Worm (Caenorhabditis elegans) whole organism, young adult: ENCODE data around the gene C26B9.1.

Experiments
- B0019.2 ChIP-seq: fragments of 200-800 bp; sonication (Bioruptor generic); conservative IDR thresholded peaks from 2 replicates; pipeline ENCODE4 v1.3.6; 2022; ENCODE audit warnings: missing genetic modification reagents, missing genetic modification characterization, missing compliant biosample characterization
- D2030.7 ChIP-seq: fragments of 200-800 bp; sonication (Bioruptor generic); IDR thresholded peaks from 2 replicates; pipeline ENCODE4 v1.3.6; 2022; ENCODE audit warnings: missing genetic modification reagents, missing genetic modification characterization, missing compliant biosample characterization
- F39B2.1 ChIP-seq: fragments of 200-800 bp; sonication (Bioruptor generic); IDR thresholded peaks from 2 replicates; pipeline ENCODE4 v1.3.6; 2022; ENCODE audit warnings: missing genetic modification reagents, missing genetic modification characterization, missing compliant biosample characterization
- F57A8.1 ChIP-seq: fragments of 200-800 bp; sonication (Bioruptor generic); optimal IDR thresholded peaks from 2 replicates; lab custom pipeline; 2018; ENCODE audit warnings: mild to moderate bottlenecking, missing genetic modification characterization, moderate library complexity, missing compliant biosample characterization
- F57C9.4 ChIP-seq: sonication (generic microtip); optimal IDR thresholded peaks from 2 replicates; lab custom pipeline; 2017; ENCODE audit warnings: mild to moderate bottlenecking, missing genetic modification characterization, missing compliant biosample characterization
- K11D2.4 ChIP-seq: fragments of 200-800 bp; sonication (Bioruptor generic); IDR thresholded peaks from 2 replicates; pipeline ENCODE4 v1.3.6; 2022; ENCODE audit warnings: missing genetic modification reagents, missing genetic modification characterization, missing compliant biosample characterization
- K12H6.12 ChIP-seq: fragments of 200-800 bp; sonication (Bioruptor generic); optimal IDR thresholded peaks from 2 replicates; lab custom pipeline; 2018; ENCODE audit warnings: mild to moderate bottlenecking, missing genetic modification characterization, missing compliant biosample characterization
- T07F8.4 ChIP-seq: sonication (generic microtip); optimal IDR thresholded peaks from 2 replicates; lab custom pipeline; 2016; ENCODE audit warnings: mild to moderate bottlenecking, missing genetic modification characterization, moderate library complexity, missing compliant biosample characterization
- Y53F4B.3 ChIP-seq: fragments of 200-800 bp; sonication (Bioruptor generic); IDR thresholded peaks from 2 replicates; pipeline ENCODE4 v1.3.6; 2022; ENCODE audit warnings: missing genetic modification reagents, missing genetic modification characterization, missing compliant biosample characterization
- Y53G8AR.9 ChIP-seq: fragments of 200-800 bp; sonication (Bioruptor generic); conservative IDR thresholded peaks from 2 replicates; pipeline ENCODE4 v1.3.6; 2022; ENCODE audit warnings: missing genetic modification reagents, missing genetic modification characterization, missing compliant biosample characterization
- Y67H2A.10 ChIP-seq: fragments of 200-800 bp; sonication (Bioruptor generic); conservative IDR thresholded peaks from 2 replicates; pipeline ENCODE4 v1.3.6; 2022; ENCODE audit warnings: missing genetic modification reagents, missing genetic modification characterization, missing compliant biosample characterization
- Y95B8A.8 ChIP-seq: fragments of 200-800 bp; sonication (Bioruptor generic); IDR thresholded peaks from 2 replicates; pipeline ENCODE4 v1.3.6; 2022; ENCODE audit warnings: missing genetic modification reagents, missing genetic modification characterization, missing compliant biosample characterization
- ZK185.1 ChIP-seq: sonication (generic microtip); optimal IDR thresholded peaks from 2 replicates; lab custom pipeline; 2016; ENCODE audit warnings: mild to moderate bottlenecking, missing genetic modification characterization, missing compliant biosample characterization; ENCODE audit not compliant: poor library complexity, severe bottlenecking
- aptf-2 ChIP-seq: fragments of 200-800 bp; sonication (Bioruptor generic); conservative IDR thresholded peaks from 2 replicates; pipeline ENCODE4 v1.3.6; 2022; ENCODE audit warnings: missing genetic modification reagents, missing genetic modification characterization, missing compliant biosample characterization
- aptf-3 ChIP-seq: fragments of 200-800 bp; sonication (Bioruptor generic); IDR thresholded peaks from 2 replicates; pipeline ENCODE4 v1.3.6; 2022; ENCODE audit warnings: missing genetic modification characterization, missing compliant biosample characterization
- attf-6 ChIP-seq: fragments of 200-800 bp; sonication (Bioruptor generic); IDR thresholded peaks from 2 replicates; pipeline ENCODE4 v1.3.6; 2022; ENCODE audit warnings: missing genetic modification reagents, missing genetic modification characterization, missing compliant biosample characterization
- bed-1 ChIP-seq: fragments of 200-800 bp; sonication (Bioruptor generic); IDR thresholded peaks from 2 replicates; pipeline ENCODE4 v1.3.6; 2022; ENCODE audit warnings: missing genetic modification reagents, missing genetic modification characterization, missing compliant biosample characterization
- dpff-1 ChIP-seq: sonication (generic microtip); optimal IDR thresholded peaks from 2 replicates; lab custom pipeline; 2017; ENCODE audit warnings: mild to moderate bottlenecking, missing genetic modification characterization, missing compliant biosample characterization
- hlh-26 ChIP-seq: fragments of 200-800 bp; sonication (Bioruptor generic); conservative IDR thresholded peaks from 2 replicates; pipeline ENCODE4 v1.3.6; 2022; ENCODE audit warnings: missing genetic modification reagents, missing genetic modification characterization, missing compliant biosample characterization
- lag-1 ChIP-seq: fragments of 200-800 bp; sonication (Bioruptor generic); IDR thresholded peaks from 2 replicates; pipeline ENCODE4 v1.3.6; 2022; ENCODE audit warnings: missing genetic modification reagents, missing genetic modification characterization, missing compliant biosample characterization
- lir-1 ChIP-seq: fragments of 200-800 bp; sonication (Bioruptor generic); conservative IDR thresholded peaks from 2 replicates; pipeline ENCODE4 v1.3.6; 2022; ENCODE audit warnings: missing genetic modification reagents, missing genetic modification characterization, missing compliant biosample characterization
- madf-10 ChIP-seq: sonication (generic microtip); optimal IDR thresholded peaks from 2 replicates; lab custom pipeline; 2016; ENCODE audit warnings: mild to moderate bottlenecking, missing genetic modification characterization, missing compliant biosample characterization
- madf-3 ChIP-seq: fragments of 200-800 bp; sonication (Bioruptor generic); IDR thresholded peaks from 2 replicates; pipeline ENCODE4 v1.3.6; 2022; ENCODE audit warnings: missing genetic modification reagents, missing genetic modification characterization, missing compliant biosample characterization
- mcd-1 ChIP-seq: fragments of 200-800 bp; sonication (Bioruptor generic); IDR thresholded peaks from 2 replicates; pipeline ENCODE4 v1.3.6; 2022; ENCODE audit warnings: missing genetic modification reagents, missing genetic modification characterization, missing compliant biosample characterization
- nfya-1 ChIP-seq: sonication (generic microtip); optimal IDR thresholded peaks from 2 replicates; lab custom pipeline; 2017; ENCODE audit warnings: antibody characterized with exemption, missing compliant biosample characterization, missing genetic modification characterization, borderline replicate concordance; ENCODE audit not compliant: insufficient read depth
- nhr-80 ChIP-seq: sonication (generic microtip); optimal IDR thresholded peaks from 2 replicates; lab custom pipeline; 2016; ENCODE audit warnings: missing genetic modification characterization, missing compliant biosample characterization
- nhr-90 ChIP-seq: sonication (generic microtip); optimal IDR thresholded peaks from 2 replicates; lab custom pipeline; 2016; ENCODE audit warnings: missing genotype, mild to moderate bottlenecking, missing genetic modification characterization, missing compliant biosample characterization
- snpc-1.3 ChIP-seq: sonication (generic microtip); optimal IDR thresholded peaks from 2 replicates; lab custom pipeline; 2017; ENCODE audit warnings: missing genetic modification characterization, mild to moderate bottlenecking, missing compliant biosample characterization, antibody characterized with exemption, moderate library complexity, missing genotype, missing genetic modification reagents; ENCODE audit not compliant: insufficient read depth
- tbx-9 ChIP-seq: sonication (generic microtip); optimal IDR thresholded peaks from 2 replicates; lab custom pipeline; 2016; ENCODE audit warnings: borderline replicate concordance, missing genetic modification characterization, inconsistent platforms, missing compliant biosample characterization
- tlf-1 ChIP-seq: fragments of 200-800 bp; sonication (Bioruptor generic); optimal IDR thresholded peaks from 2 replicates; lab custom pipeline; 2018; ENCODE audit warnings: mild to moderate bottlenecking, missing genetic modification characterization, missing compliant biosample characterization
- unc-130 ChIP-seq: sonication (generic microtip); optimal IDR thresholded peaks from 2 replicates; lab custom pipeline; 2016; ENCODE audit warnings: missing genetic modification reagents, missing genetic modification characterization, missing compliant biosample characterization
- zfh-2 ChIP-seq: fragments of 200-800 bp; sonication (Bioruptor generic); conservative IDR thresholded peaks from 2 replicates; pipeline ENCODE4 v1.3.6; 2022; ENCODE audit warnings: missing genetic modification reagents, missing genetic modification characterization, missing compliant biosample characterization
- ztf-18 ChIP-seq: sonication (generic microtip); optimal IDR thresholded peaks from 2 replicates; lab custom pipeline; 2016; ENCODE audit warnings: missing genotype, mild to moderate bottlenecking, missing genetic modification characterization, missing compliant biosample characterization
- ztf-22 ChIP-seq: fragments of 200-800 bp; sonication (Bioruptor generic); optimal IDR thresholded peaks from 2 replicates; lab custom pipeline; 2018; ENCODE audit warnings: mild to moderate bottlenecking, missing genetic modification characterization, moderate library complexity, missing compliant biosample characterization

C26B9.1 gene

DNA sequence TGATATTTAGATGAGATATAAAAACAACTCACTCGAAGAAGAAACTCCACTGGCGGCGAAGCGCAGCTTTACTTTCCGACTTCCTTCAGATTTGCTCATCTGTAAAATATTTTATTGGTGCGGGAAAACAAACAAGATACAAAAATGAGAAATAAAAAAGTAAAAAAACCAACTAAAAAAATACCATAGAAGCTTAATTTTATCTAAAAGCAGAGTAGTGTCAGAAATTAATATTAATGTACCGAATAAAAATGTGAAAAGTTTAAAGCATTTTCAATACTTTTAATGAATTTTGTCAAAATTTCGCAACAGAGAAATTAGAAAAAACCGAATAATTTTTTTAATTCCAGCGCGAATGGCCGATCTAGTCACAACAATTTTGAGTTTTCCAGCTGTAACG, 21.1 kb upstream of the C26B9.1 start, which contains the start of gene sto-2:
TSS of gene sto-2 (minus strand) at position 101 of the 400 bp plus-strand sequence.
- TF ChIP-seq mcd-1 (GFP tag; lab: Robert Waterston, UW) (no peak), B0019.2 (no peak), ztf-18 (tag; lab: Kevin White, UChicago) (no peak), attf-6 (GFP tag; lab: Robert Waterston, UW) (no peak), aptf-3 (GFP tag; lab: Robert Waterston, UW) (no peak), unc-130 (GFP tag; lab: Kevin White, UChicago) (no peak), ZK185.1 (tag; lab: Kevin White, UChicago) (no peak), F39B2.1 (GFP tag; lab: Robert Waterston, UW) (no peak), dpff-1 (tag; lab: Kevin White, UChicago) (no peak), Y53G8AR.9 (GFP tag; lab: Robert Waterston, UW) (no peak), F57A8.1 (GFP tag; lab: Kevin White, UChicago) (no peak)

DNA sequence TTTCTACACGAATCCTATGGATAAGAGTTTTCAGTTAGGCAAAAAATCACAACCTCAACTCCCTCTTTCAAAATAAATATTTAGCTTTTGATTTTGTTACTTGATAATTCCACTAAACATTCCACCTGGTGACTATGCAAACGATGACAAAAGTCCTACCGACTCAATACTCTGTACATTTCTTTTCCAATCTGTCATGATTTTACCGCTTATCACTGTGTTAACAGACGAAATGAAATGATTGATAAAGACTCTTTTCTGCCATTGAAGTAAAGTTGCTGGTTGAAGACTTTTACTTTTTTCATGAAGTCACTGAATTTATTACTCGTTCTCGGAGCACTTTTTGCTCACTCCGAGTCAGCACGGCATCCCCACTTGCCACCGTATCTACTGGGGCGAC, 15.2 kb upstream of the C26B9.1 start, which contains the start of gene C26B9.5:
TSS of gene C26B9.5 (plus strand) at position 244 of the 400 bp plus-strand sequence.
- TF ChIP-seq nhr-80 (tag; lab: Kevin White, UChicago) (peak; percentile 68), nfya-1 (no peak), aptf-3 (GFP tag; lab: Robert Waterston, UW) (no peak)

DNA sequence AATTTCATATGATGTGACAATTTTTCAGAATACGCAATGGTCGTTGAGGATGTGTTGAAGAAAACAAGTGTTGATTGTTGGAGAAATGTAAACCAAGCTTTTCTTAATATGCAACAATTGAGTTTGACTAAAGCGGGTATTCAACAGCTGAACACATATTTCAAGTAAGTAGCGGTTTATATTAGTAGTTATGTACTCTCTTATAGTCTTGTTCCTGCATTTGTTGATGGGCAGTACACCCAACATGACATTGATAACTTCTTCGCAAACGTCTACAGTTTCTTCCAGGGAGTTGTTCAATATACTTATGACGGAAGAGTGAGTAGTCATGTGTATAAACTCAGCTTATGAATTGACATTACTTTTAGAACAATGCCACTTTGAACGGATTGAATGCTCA, 13.6 kb upstream of the C26B9.1 start:
- no peak for TF ChIP-seq K12H6.12
- no peak for TF ChIP-seq aptf-2 (GFP tag; lab: Robert Waterston, UW)
- TF ChIP-seq Y95B8A.8 (GFP tag; lab: Robert Waterston, UW) = no peak
- TF ChIP-seq D2030.7 = no peak
- TF ChIP-seq tlf-1 (GFP tag; lab: Kevin White, UChicago) = no peak
- no peak for TF ChIP-seq nhr-90 (tag; lab: Kevin White, UChicago)
- TF ChIP-seq K11D2.4 (GFP tag; lab: Robert Waterston, UW) = no peak
- no peak for TF ChIP-seq Y53F4B.3
- no peak for TF ChIP-seq snpc-1.3 (tag; lab: Kevin White, UChicago)
- no peak for TF ChIP-seq ztf-22 (GFP tag; lab: Kevin White, UChicago)
- TF ChIP-seq madf-10 (tag; lab: Kevin White, UChicago) = no peak
- no peak for TF ChIP-seq madf-3 (GFP tag; lab: Robert Waterston, UW)
- no peak for TF ChIP-seq ztf-18 (tag; lab: Kevin White, UChicago)
- TF ChIP-seq lag-1 (GFP tag; lab: Robert Waterston, UW) = no peak
- TF ChIP-seq nfya-1 = no peak
- no peak for TF ChIP-seq F57C9.4 (tag; lab: Kevin White, UChicago)
- no peak for TF ChIP-seq hlh-26
- no peak for TF ChIP-seq zfh-2
- TF ChIP-seq, all 124 proteins: peak for 0

DNA sequence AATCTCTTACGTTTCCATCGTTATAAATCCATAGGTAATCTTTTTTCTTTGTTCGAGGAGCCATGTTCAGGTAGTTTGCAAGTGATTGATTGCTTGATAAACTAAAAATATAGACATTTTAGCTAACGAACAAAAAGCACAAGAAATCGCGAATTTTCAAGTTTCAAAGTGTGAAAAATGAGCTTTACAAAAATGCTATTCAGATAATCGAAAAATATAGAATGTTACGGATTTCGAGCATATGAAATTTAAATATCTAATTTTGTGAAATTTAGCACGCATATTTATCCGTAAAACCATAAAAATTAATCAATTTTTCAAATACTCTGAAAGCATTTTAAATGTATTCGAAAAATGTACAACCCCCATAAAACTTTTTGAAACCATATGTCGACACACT, 9.0 kb upstream of the C26B9.1 start, which contains the start of gene C26B9.6:
TSS of gene C26B9.6 (minus strand) at position 101 of the 400 bp plus-strand sequence.
- TF ChIP-seq aptf-3 (GFP tag; lab: Robert Waterston, UW) = no peak
- TF ChIP-seq lir-1 (GFP tag; lab: Robert Waterston, UW) = no peak
- TF ChIP-seq T07F8.4 (tag; lab: Kevin White, UChicago) = no peak
- no peak for TF ChIP-seq Y67H2A.10 (GFP tag; lab: Robert Waterston, UW)
- no peak for TF ChIP-seq ztf-18 (tag; lab: Kevin White, UChicago)
- TF ChIP-seq madf-3 (GFP tag; lab: Robert Waterston, UW) = no peak
- no peak for TF ChIP-seq tbx-9 (tag; lab: Kevin White, UChicago)
- TF ChIP-seq bed-1 (GFP tag; lab: Robert Waterston, UW) = no peak
